Worm (Caenorhabditis elegans) whole organism, mixed stage, embryonic: ENCODE measurements around the gene sulp-7.

Experiments used
- blmp-1 ChIP-seq: fragments of 150-350 bp; optimal IDR thresholded peaks from 2 replicates; lab custom pipeline; 2014; ENCODE audit warnings: missing biosample characterization, missing genetic modification characterization
- pha-4 ChIP-seq: fragments of 150-350 bp; optimal IDR thresholded peaks from 2 replicates; lab custom pipeline; 2018; ENCODE audit warnings: missing biosample characterization, missing genetic modification reagents, missing genetic modification characterization
- snpc-4 ChIP-seq: fragments of 150-350 bp; optimal IDR thresholded peaks from 2 replicates; lab custom pipeline; 2014; ENCODE audit warnings: missing biosample characterization, missing genetic modification characterization

- TF ChIP-seq pha-4 (tag; lab: Kevin White, UChicago) (no peak), snpc-4 (no peak), blmp-1 (tag; lab: Kevin White, UChicago) (no peak)
Measured at ce11 chrX:11107076-11107475, 26.6 kb downstream of the sulp-7 start, which contains the start of gene clc-17.
